Worm (Caenorhabditis elegans) whole organism, late embryonic: ENCODE results near the gene C01B10.3.
A peak's percentile ranks its signal among the peaks of the same experiment; 100 is the strongest.

Experiments used
- C08G9.2 ChIP-seq: sonication (generic microtip); optimal IDR thresholded peaks from 2 replicates; lab custom pipeline; 2016; ENCODE audit warnings: mild to moderate bottlenecking, missing genetic modification characterization, moderate library complexity, missing compliant biosample characterization
- C38D4.7 ChIP-seq: fragments of 200-800 bp; sonication (Bioruptor generic); optimal IDR thresholded peaks from 2 replicates; lab custom pipeline; 2018; ENCODE audit warnings: mild to moderate bottlenecking, missing genetic modification characterization, moderate library complexity, missing compliant biosample characterization
- F13H6.1 ChIP-seq: sonication (generic microtip); optimal IDR thresholded peaks from 2 replicates; lab custom pipeline; 2016; ENCODE audit warnings: missing genetic modification characterization, missing compliant biosample characterization
- K02D7.2 ChIP-seq: sonication (generic microtip); optimal IDR thresholded peaks from 2 replicates; lab custom pipeline; 2017; ENCODE audit warnings: mild to moderate bottlenecking, missing genetic modification characterization, missing compliant biosample characterization
- Y22D7AL.16 ChIP-seq: sonication (generic microtip); optimal IDR thresholded peaks from 2 replicates; lab custom pipeline; 2016; ENCODE audit warnings: missing genetic modification characterization, missing compliant biosample characterization
- ama-1 ChIP-seq: fragments of 150-350 bp; optimal IDR thresholded peaks from 2 replicates; lab custom pipeline; 2014
- ceh-14 ChIP-seq: sonication (generic microtip); optimal IDR thresholded peaks from 2 replicates; lab custom pipeline; 2016; ENCODE audit warnings: missing genotype, missing genetic modification characterization, missing compliant biosample characterization
- ceh-2 ChIP-seq: sonication (generic microtip); optimal IDR thresholded peaks from 2 replicates; lab custom pipeline; 2016; ENCODE audit warnings: missing genotype, missing genetic modification characterization, missing compliant biosample characterization
- ceh-31 ChIP-seq: sonication (generic microtip); optimal IDR thresholded peaks from 2 replicates; lab custom pipeline; 2016; ENCODE audit warnings: missing genetic modification characterization, missing compliant biosample characterization
- ceh-34 ChIP-seq: sonication (generic microtip); optimal IDR thresholded peaks from 2 replicates; lab custom pipeline; 2016; ENCODE audit warnings: mild to moderate bottlenecking, missing genetic modification characterization, missing compliant biosample characterization
- ceh-6 ChIP-seq: fragments of 200-800 bp; sonication (Bioruptor generic); optimal IDR thresholded peaks from 2 replicates; lab custom pipeline; 2018; ENCODE audit warnings: mild to moderate bottlenecking, missing genetic modification characterization, missing compliant biosample characterization
- che-1 ChIP-seq: sonication (generic microtip); optimal IDR thresholded peaks from 2 replicates; lab custom pipeline; 2016; ENCODE audit warnings: mild to moderate bottlenecking, missing genetic modification characterization, missing compliant biosample characterization
- dmd-4 ChIP-seq: sonication (generic microtip); optimal IDR thresholded peaks from 2 replicates; lab custom pipeline; 2016; ENCODE audit warnings: borderline replicate concordance, missing genetic modification characterization, missing compliant biosample characterization
- elt-2 ChIP-seq: sonication (generic microtip); optimal IDR thresholded peaks from 2 replicates; lab custom pipeline; 2016; ENCODE audit warnings: missing genetic modification reagents, missing genetic modification characterization, missing compliant biosample characterization
- elt-4 ChIP-seq: sonication (generic microtip); optimal IDR thresholded peaks from 2 replicates; lab custom pipeline; 2016; ENCODE audit warnings: missing genetic modification characterization, missing compliant biosample characterization
- ets-4 ChIP-seq: sonication (generic microtip); optimal IDR thresholded peaks from 2 replicates; lab custom pipeline; 2016; ENCODE audit warnings: missing genetic modification characterization, missing compliant biosample characterization
- eyg-1 ChIP-seq: sonication (generic microtip); optimal IDR thresholded peaks from 2 replicates; lab custom pipeline; 2016; ENCODE audit warnings: missing genotype, missing genetic modification characterization, missing compliant biosample characterization
- fax-1 ChIP-seq: sonication (generic microtip); optimal IDR thresholded peaks from 2 replicates; lab custom pipeline; 2016; ENCODE audit warnings: missing genotype, missing genetic modification characterization, missing compliant biosample characterization
- fkh-10 ChIP-seq: fragments of 150-350 bp; optimal IDR thresholded peaks from 2 replicates; lab custom pipeline; 2014; ENCODE audit warnings: missing biosample characterization, missing genetic modification reagents, missing genetic modification characterization
- fkh-6 ChIP-seq: sonication (generic microtip); optimal IDR thresholded peaks from 2 replicates; lab custom pipeline; 2016; ENCODE audit warnings: missing genetic modification characterization, missing compliant biosample characterization
- hlh-13 ChIP-seq: fragments of 200-800 bp; sonication (Bioruptor generic); optimal IDR thresholded peaks from 2 replicates; lab custom pipeline; 2018; ENCODE audit warnings: mild to moderate bottlenecking, missing genetic modification characterization, missing compliant biosample characterization
- hlh-15 ChIP-seq: sonication (generic microtip); optimal IDR thresholded peaks from 2 replicates; lab custom pipeline; 2016; ENCODE audit warnings: missing genetic modification characterization, missing compliant biosample characterization
- hlh-8 ChIP-seq: sonication (generic microtip); optimal IDR thresholded peaks from 2 replicates; lab custom pipeline; 2016; ENCODE audit warnings: missing genotype, missing genetic modification characterization, missing compliant biosample characterization
- lim-6 ChIP-seq: sonication (generic microtip); optimal IDR thresholded peaks from 2 replicates; lab custom pipeline; 2016; ENCODE audit warnings: missing genetic modification characterization, missing compliant biosample characterization
- lin-11 ChIP-seq: fragments of 200-800 bp; sonication (Bioruptor generic); optimal IDR thresholded peaks from 2 replicates; lab custom pipeline; 2018; ENCODE audit warnings: mild to moderate bottlenecking, missing genetic modification characterization, missing compliant biosample characterization
- mec-3 ChIP-seq: sonication (generic microtip); optimal IDR thresholded peaks from 2 replicates; lab custom pipeline; 2016; ENCODE audit warnings: borderline replicate concordance, missing genetic modification characterization, missing compliant biosample characterization
- nfya-1 ChIP-seq: sonication (generic microtip); optimal IDR thresholded peaks from 2 replicates; lab custom pipeline; 2017; ENCODE audit warnings: missing genetic modification characterization, mild to moderate bottlenecking, missing compliant biosample characterization, antibody characterized with exemption, moderate library complexity
- pat-9 ChIP-seq: fragments of 200-800 bp; sonication (Bioruptor generic); optimal IDR thresholded peaks from 2 replicates; lab custom pipeline; 2018; ENCODE audit warnings: mild to moderate bottlenecking, missing genetic modification characterization, moderate library complexity, missing compliant biosample characterization
- pax-1 ChIP-seq: fragments of 150-350 bp; optimal IDR thresholded peaks from 2 replicates; lab custom pipeline; 2014; ENCODE audit warnings: missing biosample characterization, missing genetic modification characterization
- pha-2 ChIP-seq: sonication (generic microtip); optimal IDR thresholded peaks from 2 replicates; lab custom pipeline; 2017; ENCODE audit warnings: mild to moderate bottlenecking, missing genetic modification characterization, missing compliant biosample characterization
- rnt-1 ChIP-seq: sonication (generic microtip); optimal IDR thresholded peaks from 2 replicates; lab custom pipeline; 2016; ENCODE audit warnings: missing genetic modification characterization, missing compliant biosample characterization
- sdc-2 ChIP-seq: sonication (generic microtip); optimal IDR thresholded peaks from 2 replicates; lab custom pipeline; 2016; ENCODE audit warnings: missing genotype, missing genetic modification characterization, missing compliant biosample characterization
- sox-2 ChIP-seq: fragments of 200-800 bp; sonication (Bioruptor generic); IDR thresholded peaks from 2 replicates; pipeline ENCODE4 v1.3.6; 2022; ENCODE audit warnings: missing genetic modification reagents, missing genetic modification characterization, missing compliant biosample characterization
- sox-4 ChIP-seq: sonication (generic microtip); optimal IDR thresholded peaks from 2 replicates; lab custom pipeline; 2017; ENCODE audit warnings: mild to moderate bottlenecking, missing genetic modification characterization, inconsistent platforms, missing compliant biosample characterization
- syd-9 ChIP-seq: sonication (generic microtip); optimal IDR thresholded peaks from 2 replicates; lab custom pipeline; 2016; ENCODE audit warnings: mild to moderate bottlenecking, missing genetic modification characterization, moderate library complexity, missing compliant biosample characterization
- tbx-2 ChIP-seq: sonication (generic microtip); optimal IDR thresholded peaks from 2 replicates; lab custom pipeline; 2016; ENCODE audit warnings: missing genetic modification characterization, missing compliant biosample characterization
- tbx-7 ChIP-seq: sonication (generic microtip); optimal IDR thresholded peaks from 2 replicates; lab custom pipeline; 2016; ENCODE audit warnings: missing genotype, missing genetic modification characterization, missing compliant biosample characterization
- unc-3 ChIP-seq, 2 experiments: fragments of 200-800 bp in 1 of 2; sonication (Bioruptor generic) in 1 of 2; sonication (generic microtip) in 1 of 2; conservative IDR thresholded peaks in 1 of 2; optimal IDR thresholded peaks in 1 of 2; 2 replicates each; pipeline versions ENCODE4 v1.3.6 to Lab custom; 2016 to 2022; ENCODE audit warnings: missing compliant biosample characterization in 2 of 2, missing genetic modification characterization in 2 of 2, missing genetic modification reagents in 1 of 2
- unc-42 ChIP-seq: sonication (generic microtip); optimal IDR thresholded peaks from 2 replicates; lab custom pipeline; 2016; ENCODE audit warnings: missing genotype, missing genetic modification characterization, missing compliant biosample characterization
- unc-55 ChIP-seq: sonication (generic microtip); optimal IDR thresholded peaks from 2 replicates; lab custom pipeline; 2017; ENCODE audit warnings: missing biosample characterization, missing genetic modification reagents, missing genetic modification characterization
- unc-86 ChIP-seq: sonication (generic microtip); optimal IDR thresholded peaks from 2 replicates; lab custom pipeline; 2016; ENCODE audit warnings: missing genetic modification characterization, missing compliant biosample characterization
- zip-5 ChIP-seq: sonication (generic microtip); optimal IDR thresholded peaks from 2 replicates; lab custom pipeline; 2016; ENCODE audit warnings: missing genetic modification characterization, missing compliant biosample characterization

The C01B10.3 gene

DNA sequence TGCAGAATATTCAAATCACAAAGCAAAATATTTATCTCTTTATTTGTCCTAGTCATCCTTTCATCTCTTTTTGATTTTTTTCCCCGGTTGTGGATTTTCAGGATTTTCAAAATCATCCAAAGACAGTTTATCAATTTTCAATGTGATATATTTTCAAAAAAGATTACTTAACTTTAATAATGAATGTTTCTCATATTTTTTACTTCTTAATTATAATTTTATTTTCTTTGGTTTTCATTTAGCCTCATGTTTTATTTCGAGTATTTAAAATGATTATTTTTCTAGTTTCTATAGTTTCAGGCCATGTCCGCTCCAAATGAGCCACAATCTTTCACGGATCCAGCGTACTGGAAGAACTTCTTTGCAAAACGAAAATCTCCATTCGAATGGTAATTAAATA, 13.6 kb upstream of the C01B10.3 start, which contains the start of gene metl-13:
Gene metl-13 (plus strand): TSS at position 301 of the 400 bp plus-strand sequence.
- no peak for TF ChIP-seq K02D7.2 (tag; lab: Kevin White, UChicago)

DNA sequence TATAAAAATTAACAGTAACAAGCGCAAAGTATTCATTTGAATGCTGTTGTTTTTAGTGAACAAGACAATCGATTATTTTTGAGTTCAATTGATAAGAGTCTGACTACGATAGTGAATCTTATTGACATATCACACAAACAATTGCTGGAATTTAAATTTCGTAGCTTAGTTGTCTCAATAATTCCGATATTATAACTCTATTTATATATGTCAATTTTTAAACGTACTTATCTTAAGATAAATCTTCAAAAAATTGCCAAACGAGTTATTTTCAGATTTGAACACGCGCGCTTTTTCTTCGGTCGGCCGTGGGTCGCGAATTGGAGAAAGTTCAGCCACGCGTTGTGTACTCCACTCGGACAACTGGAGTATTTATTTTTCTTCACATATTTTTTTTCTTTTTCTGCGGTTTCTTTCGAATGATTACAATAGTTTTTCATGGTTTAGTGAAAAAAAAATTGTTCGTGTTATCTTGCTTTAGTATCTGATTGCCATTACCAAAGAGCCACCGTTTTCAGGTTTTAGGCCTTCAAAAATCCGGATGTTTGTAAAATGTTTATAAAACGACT, 10.6 kb upstream of the C01B10.3 start, which contains the start of the genes cest-5.1 and C01B10.9:
Gene cest-5.1 (minus strand): TSS at position 51 of the 569 bp plus-strand sequence.
Gene C01B10.9 (plus strand): TSS at position 519 of the 569 bp plus-strand sequence.
- TF ChIP-seq sox-4 (no peak), elt-2 (tag; lab: Kevin White, UChicago) (peak; percentile 75), pax-1 (no peak), eyg-1 (peak; percentile 17), ets-4 (tag; lab: Kevin White, UChicago) (peak; percentile 90), lin-11 (tag; lab: Kevin White, UChicago) (no peak), ceh-6 (peak; percentile 6), tbx-7 (tag; lab: Kevin White, UChicago) (peak; percentile 84), C08G9.2 (tag; lab: Kevin White, UChicago) (peak; percentile 91), fkh-10 (GFP tag; lab: Kevin White, UChicago) (no peak), che-1 (tag; lab: Kevin White, UChicago) (no peak), unc-42 (peak; percentile 56), F13H6.1 (peak; percentile 58), ama-1 (lab: Kevin White, UChicago) (no peak), C38D4.7 (GFP tag; lab: Kevin White, UChicago) (no peak), hlh-13 (GFP tag; lab: Kevin White, UChicago) (no peak), Y22D7AL.16 (tag; lab: Kevin White, UChicago) (no peak), hlh-8 (tag; lab: Kevin White, UChicago) (peak; percentile 68), sdc-2 (tag; lab: Kevin White, UChicago) (peak; percentile 43), ceh-2 (tag; lab: Kevin White, UChicago) (peak; percentile 90), pat-9 (tag; lab: Kevin White, UChicago) (no peak), elt-4 (no peak), pha-2 (tag; lab: Kevin White, UChicago) (peak; percentile 6), tbx-2 (tag; lab: Kevin White, UChicago) (peak; percentile 82), lim-6 (tag; lab: Kevin White, UChicago) (peak; percentile 33), fax-1 (tag; lab: Kevin White, UChicago) (peak; percentile 45), mec-3 (peak; percentile 60), nfya-1 (peak; percentile 5), ceh-34 (tag; lab: Kevin White, UChicago) (peak; percentile 64), unc-86 (tag; lab: Kevin White, UChicago) (no peak), unc-3 (GFP tag; conservative IDR thresholded peaks at IDR 0.05; lab: Robert Waterston, UW) (no peak), unc-3 (tag; optimal IDR thresholded peaks at IDR 0.05; lab: Kevin White, UChicago) (peak; percentile 23), syd-9 (tag; lab: Kevin White, UChicago) (no peak), rnt-1 (tag; lab: Kevin White, UChicago) (peak; percentile 52), ceh-31 (peak; percentile 95), sox-2 (GFP tag; lab: Robert Waterston, UW) (no peak), unc-55 (GFP tag; lab: Kevin White, UChicago) (no peak), ceh-14 (peak; percentile 68), dmd-4 (no peak), fkh-6 (peak; percentile 49), zip-5 (tag; lab: Kevin White, UChicago) (peak; percentile 74), hlh-15 (tag; lab: Kevin White, UChicago) (no peak)
